Worm (Caenorhabditis elegans): ENCODE results near the gene irld-15.

irld-15 gene

ce11 chrV:2303775-2304174, at the start of gene irld-15:
irld-15 (minus strand) TSS chrV:2303875.
- no peak for TF ChIP-seq nhr-47 (tag; optimal IDR thresholded peaks at IDR 0.05)
- TF ChIP-seq nhr-12 (tag; optimal IDR thresholded peaks at IDR 0.05): no peak
- TF ChIP-seq nhr-19 (GFP tag; conservative IDR thresholded peaks at IDR 0.05): no peak
- peak; percentile 1 for TF ChIP-seq fkh-8 (tag; optimal IDR thresholded peaks at IDR 0.05)
- no peak for TF ChIP-seq nhr-85 (tag)
- TF ChIP-seq C04F5.9 (tag; optimal IDR thresholded peaks at IDR 0.05): no peak
- no peak for TF ChIP-seq fos-1 (tag; optimal IDR thresholded peaks at IDR 0.05)
- no peak for TF ChIP-seq zip-4 (GFP tag; optimal IDR thresholded peaks at IDR 0.05)
- no peak for TF ChIP-seq mdl-1 (tag; optimal IDR thresholded peaks at IDR 0.05)

- TF ChIP-seq fkh-10 (GFP tag; optimal IDR thresholded peaks at IDR 0.05) (no peak), nhr-11 (tag; optimal IDR thresholded peaks at IDR 0.05) (no peak), ztf-4 (tag; optimal IDR thresholded peaks at IDR 0.05) (no peak), unc-86 (tag; optimal IDR thresholded peaks at IDR 0.05) (no peak), sox-4 (tag; optimal IDR thresholded peaks at IDR 0.05) (no peak), lin-39 (tag; optimal IDR thresholded peaks at IDR 0.05) (no peak), lsy-2 (tag; optimal IDR thresholded peaks at IDR 0.05) (no peak), efl-3 (GFP tag; optimal IDR thresholded peaks at IDR 0.05) (no peak), jun-1 (tag; optimal IDR thresholded peaks at IDR 0.05) (no peak)
These were observed 39.9 kb upstream of the irld-15 start for ce11 chrV:2343572-2343971.

- TF ChIP-seq ceh-82 (tag; optimal IDR thresholded peaks at IDR 0.05): no peak
- no peak for TF ChIP-seq sup-37 (GFP tag; optimal IDR thresholded peaks at IDR 0.05)
- TF ChIP-seq ets-5 (GFP tag; IDR thresholded peaks at IDR 0.05): no peak
- TF ChIP-seq ceh-88 (GFP tag; IDR thresholded peaks at IDR 0.05): no peak
- no peak for TF ChIP-seq unc-98 (GFP tag; IDR thresholded peaks at IDR 0.05)
- no peak for TF ChIP-seq nhr-20 (tag; optimal IDR thresholded peaks at IDR 0.05)
- no peak for TF ChIP-seq skn-1 (tag; optimal IDR thresholded peaks at IDR 0.05)
These were observed 38.4 kb upstream of the irld-15 start for ce11 chrV:2342083-2342482.

ce11 chrV:2341285-2341684, 37.6 kb upstream of the irld-15 start, which contains the start of gene irld-30:
irld-30 (minus strand) TSS chrV:2341385.
- TF ChIP-seq alr-1 (tag; optimal IDR thresholded peaks at IDR 0.05; ENCODE audit: borderline replicate concordance): no peak
- TF ChIP-seq blmp-1 (tag; optimal IDR thresholded peaks at IDR 0.05): no peak
- TF ChIP-seq pqm-1 (tag; optimal IDR thresholded peaks at IDR 0.05): no peak
- TF ChIP-seq aly-2 (tag; optimal IDR thresholded peaks at IDR 0.05): no peak
- TF ChIP-seq irx-1 (tag; optimal IDR thresholded peaks at IDR 0.05): no peak
- TF ChIP-seq sup-37 (GFP tag; optimal IDR thresholded peaks at IDR 0.05): no peak
- no peak for TF ChIP-seq vab-15 (tag; optimal IDR thresholded peaks at IDR 0.05)
- TF ChIP-seq ces-1 (GFP tag; optimal IDR thresholded peaks at IDR 0.05): no peak
- no peak for TF ChIP-seq lin-15B (tag; optimal IDR thresholded peaks at IDR 0.05)
- no peak for TF ChIP-seq nhr-90 (tag; optimal IDR thresholded peaks at IDR 0.05; ENCODE audit: poor library complexity)
- no peak for TF ChIP-seq lir-3 (tag; optimal IDR thresholded peaks at IDR 0.05; ENCODE audit: poor library complexity)
- no peak for TF ChIP-seq lin-35 (GFP tag; optimal IDR thresholded peaks at IDR 0.05)
- no peak for TF ChIP-seq rnt-1 (tag; optimal IDR thresholded peaks at IDR 0.05)

- no peak for TF ChIP-seq grh-1 (GFP tag; IDR thresholded peaks at IDR 0.05)
- no peak for TF ChIP-seq egl-27 (tag; optimal IDR thresholded peaks at IDR 0.05)
- TF ChIP-seq dsc-1 (tag; optimal IDR thresholded peaks at IDR 0.05): no peak
- TF ChIP-seq mdl-1 (tag; optimal IDR thresholded peaks at IDR 0.05): no peak
- no peak for TF ChIP-seq unc-30 (tag; optimal IDR thresholded peaks at IDR 0.05)
- no peak for TF ChIP-seq mef-2 (tag; optimal IDR thresholded peaks at IDR 0.05)
- TF ChIP-seq nhr-19 (GFP tag; conservative IDR thresholded peaks at IDR 0.05): no peak
- no peak for TF ChIP-seq ces-1 (GFP tag; optimal IDR thresholded peaks at IDR 0.05)
- TF ChIP-seq ceh-82 (tag; optimal IDR thresholded peaks at IDR 0.05): no peak
- no peak for TF ChIP-seq nhr-85 (tag)
- no peak for TF ChIP-seq hpl-2 (GFP tag; optimal IDR thresholded peaks at IDR 0.05)
- no peak for TF ChIP-seq nhr-28 (tag; optimal IDR thresholded peaks at IDR 0.05)
- no peak for TF ChIP-seq unc-86 (tag; optimal IDR thresholded peaks at IDR 0.05)
- no peak for TF ChIP-seq zag-1 (tag; optimal IDR thresholded peaks at IDR 0.05)
- no peak for TF ChIP-seq pqm-1 (tag; optimal IDR thresholded peaks at IDR 0.05)
These were observed 34.9 kb upstream of the irld-15 start, which contains the start of gene irld-29 for ce11 chrV:2338538-2338937. irld-29 (minus strand) TSS chrV:2338638.

Data from whole organism, L1 larva.